Worm (Caenorhabditis elegans) whole organism, young adult: ENCODE measurements around the gene faah-3.
"Not testable (repeated sequence)": the region's sequence is repeated elsewhere in the genome, so short reads cannot be mapped to it uniquely, and the experiment has no call there.

Experiments used
- D2030.7 ChIP-seq: fragments of 200-800 bp; sonication (Bioruptor generic); IDR thresholded peaks from 2 replicates; pipeline ENCODE4 v1.3.6; 2022; ENCODE audit warnings: missing genetic modification reagents, missing genetic modification characterization, missing compliant biosample characterization
- T26A5.8 ChIP-seq: sonication (generic microtip); optimal IDR thresholded peaks from 2 replicates; lab custom pipeline; 2016; ENCODE audit warnings: missing genetic modification characterization, missing compliant biosample characterization
- atf-7 ChIP-seq: sonication (generic microtip); optimal IDR thresholded peaks from 2 replicates; lab custom pipeline; 2017; ENCODE audit warnings: mild to moderate bottlenecking, missing genetic modification characterization, missing compliant biosample characterization
- bed-2 ChIP-seq: fragments of 200-800 bp; sonication (Bioruptor generic); IDR thresholded peaks from 2 replicates; pipeline ENCODE4 v1.3.6; 2022; ENCODE audit warnings: missing genetic modification reagents, missing genetic modification characterization, missing compliant biosample characterization
- ceh-40 ChIP-seq: fragments of 200-800 bp; sonication (Bioruptor generic); IDR thresholded peaks from 2 replicates; pipeline ENCODE4 v1.3.6; 2022; ENCODE audit warnings: missing genetic modification characterization, missing compliant biosample characterization
- ceh-58 ChIP-seq: fragments of 200-800 bp; sonication (Bioruptor generic); IDR thresholded peaks from 2 replicates; pipeline ENCODE4 v1.3.6; 2022; ENCODE audit warnings: missing genetic modification characterization, missing compliant biosample characterization
- hlh-12 ChIP-seq: sonication (generic microtip); optimal IDR thresholded peaks from 2 replicates; lab custom pipeline; 2016; ENCODE audit warnings: missing genetic modification characterization, missing compliant biosample characterization
- hmg-1.2 ChIP-seq: fragments of 200-800 bp; sonication (Bioruptor generic); IDR thresholded peaks from 2 replicates; pipeline ENCODE4 v1.3.6; 2022; ENCODE audit warnings: missing genetic modification reagents, missing genetic modification characterization, missing compliant biosample characterization
- lin-35 ChIP-seq, 3 experiments: fragments of 150-350 bp in 2 of 3; sonication (generic microtip) in 1 of 3; optimal IDR thresholded peaks; 2 replicates each; lab custom pipeline; 2014 to 2018; ENCODE audit warnings: missing biosample characterization in 3 of 3, missing genetic modification characterization in 3 of 3, missing genetic modification reagents in 3 of 3
- lin-40 ChIP-seq: sonication (generic microtip); optimal IDR thresholded peaks from 2 replicates; lab custom pipeline; 2016; ENCODE audit warnings: missing genetic modification characterization, mild to moderate bottlenecking, missing compliant biosample characterization, missing genotype, missing genetic modification reagents
- lir-1 ChIP-seq: fragments of 200-800 bp; sonication (Bioruptor generic); conservative IDR thresholded peaks from 2 replicates; pipeline ENCODE4 v1.3.6; 2022; ENCODE audit warnings: missing genetic modification reagents, missing genetic modification characterization, missing compliant biosample characterization
- nfyb-1 ChIP-seq: fragments of 200-800 bp; sonication (Bioruptor generic); IDR thresholded peaks from 2 replicates; pipeline ENCODE4 v1.3.6; 2022; ENCODE audit warnings: missing genetic modification reagents, missing genetic modification characterization, missing compliant biosample characterization
- nhr-90 ChIP-seq: sonication (generic microtip); optimal IDR thresholded peaks from 2 replicates; lab custom pipeline; 2016; ENCODE audit warnings: missing genotype, mild to moderate bottlenecking, missing genetic modification characterization, missing compliant biosample characterization
- rcor-1 ChIP-seq: fragments of 200-800 bp; sonication (Bioruptor generic); IDR thresholded peaks from 2 replicates; pipeline ENCODE4 v1.3.6; 2022; ENCODE audit warnings: missing genetic modification reagents, missing genetic modification characterization, missing compliant biosample characterization
- rec-8 ChIP-seq, 2 experiments: sonication (generic microtip); optimal IDR thresholded peaks; 2 replicates each; lab custom pipeline; 2016; ENCODE audit warnings: mild to moderate bottlenecking in 2 of 2, missing genetic modification characterization in 2 of 2, missing genetic modification reagents in 2 of 2, missing genotype in 2 of 2, missing biosample characterization in 1 of 2, missing compliant biosample characterization in 1 of 2, moderate library complexity in 1 of 2
- rpc-1 ChIP-seq, 2 experiments: fragments of 150-350 bp in 1 of 2; sonication (generic microtip) in 1 of 2; optimal IDR thresholded peaks; 2 replicates each; lab custom pipeline; 2014 to 2018; ENCODE audit warnings: missing biosample characterization in 1 of 2, missing genetic modification characterization in 1 of 2, missing genetic modification reagents in 1 of 2, missing genotype in 1 of 2
- snpc-1.3 ChIP-seq: sonication (generic microtip); optimal IDR thresholded peaks from 2 replicates; lab custom pipeline; 2017; ENCODE audit warnings: missing genetic modification characterization, mild to moderate bottlenecking, missing compliant biosample characterization, antibody characterized with exemption, moderate library complexity, missing genotype, missing genetic modification reagents; ENCODE audit not compliant: insufficient read depth
- sptf-2 ChIP-seq: fragments of 200-800 bp; sonication (Bioruptor generic); optimal IDR thresholded peaks from 2 replicates; lab custom pipeline; 2018; ENCODE audit warnings: mild to moderate bottlenecking, missing genetic modification characterization, missing compliant biosample characterization
- xnd-1 ChIP-seq: sonication (generic microtip); optimal IDR thresholded peaks from 2 replicates; lab custom pipeline; 2016; ENCODE audit warnings: missing genotype, missing genetic modification reagents, missing genetic modification characterization, missing compliant biosample characterization
- zim-3 ChIP-seq: sonication (generic microtip); optimal IDR thresholded peaks from 2 replicates; lab custom pipeline; 2017; ENCODE audit warnings: mild to moderate bottlenecking, missing genetic modification characterization, moderate library complexity, missing compliant biosample characterization
- ztf-22 ChIP-seq: fragments of 200-800 bp; sonication (Bioruptor generic); optimal IDR thresholded peaks from 2 replicates; lab custom pipeline; 2018; ENCODE audit warnings: mild to moderate bottlenecking, missing genetic modification characterization, moderate library complexity, missing compliant biosample characterization
- ztf-6 ChIP-seq: fragments of 200-800 bp; sonication (Bioruptor generic); IDR thresholded peaks from 2 replicates; pipeline ENCODE4 v1.3.6; 2022; ENCODE audit warnings: missing genetic modification reagents, missing genetic modification characterization, missing compliant biosample characterization

The faah-3 gene

ce11 chrIV:917640-918039 is 27.8 kb downstream of the faah-3 start:
- TF ChIP-seq lin-35 (GFP tag; optimal IDR thresholded peaks at IDR 0.05; lab: Kevin White, UChicago) (no peak), zim-3 (tag; lab: Kevin White, UChicago) (no peak), atf-7 (no peak), bed-2 (no peak), T26A5.8 (tag; lab: Kevin White, UChicago) (no peak), rcor-1 (GFP tag; lab: Robert Waterston, UW) (no peak), snpc-1.3 (tag; lab: Kevin White, UChicago) (no peak), ztf-22 (GFP tag; lab: Kevin White, UChicago) (no peak), hlh-12 (no peak), hmg-1.2 (GFP tag; lab: Robert Waterston, UW) (no peak)

ce11 chrIV:914856-915255 is 30.6 kb downstream of the faah-3 start:
- no peak for TF ChIP-seq lin-40 (tag; lab: Kevin White, UChicago)
- no peak for TF ChIP-seq T26A5.8 (tag; lab: Kevin White, UChicago)
- no peak for TF ChIP-seq lir-1 (GFP tag; lab: Robert Waterston, UW)
- no peak for TF ChIP-seq xnd-1 (tag; lab: Kevin White, UChicago)
- no peak for TF ChIP-seq nhr-90 (tag; lab: Kevin White, UChicago)
- no peak for TF ChIP-seq sptf-2 (GFP tag; lab: Kevin White, UChicago)
- no peak for TF ChIP-seq rec-8 (tag; optimal IDR thresholded peaks at IDR 0.05; lab: Kevin White, UChicago)
- no peak for TF ChIP-seq ceh-58 (GFP tag; lab: Robert Waterston, UW)
- TF ChIP-seq nfyb-1 (GFP tag; lab: Robert Waterston, UW) = no peak
- no peak for TF ChIP-seq ceh-40

ce11 chrIV:904963-905362 is 40.5 kb downstream of the faah-3 start, which contains the start of gene fbxc-12:
TSS of gene fbxc-12 (plus strand) at chrIV:905263.
- not testable (repeated sequence) for TF ChIP-seq D2030.7 (GFP tag; lab: Robert Waterston, UW); ztf-6; rpc-1 (optimal IDR thresholded peaks at IDR 0.05; lab: Kevin White, UChicago); rpc-1 (tag; optimal IDR thresholded peaks at IDR 0.05; lab: Kevin White, UChicago)
- TF ChIP-seq, all 124 proteins: peak for 0; not testable (repeated sequence) for 124
